Worm (Caenorhabditis elegans): ENCODE results near the gene str-206.
A peak's percentile ranks its signal among the peaks of the same experiment; 100 is the strongest.

The str-206 gene

ce11 chrV:6227326-6228246 lies 9.7 kb downstream of the str-206 start (continued):
- no peak for TF ChIP-seq aly-2 (tag; optimal IDR thresholded peaks at IDR 0.05)

ce11 chrV:6228400-6228895 lies 10.5 kb downstream of the str-206 start:
- peak; percentile 76 for TF ChIP-seq nhr-129 (tag; optimal IDR thresholded peaks at IDR 0.05)
- no peak for TF ChIP-seq snpc-4 (tag; optimal IDR thresholded peaks at IDR 0.05)
- no peak for TF ChIP-seq nhr-25 (tag; optimal IDR thresholded peaks at IDR 0.05)
- no peak for TF ChIP-seq nhr-10 (tag; optimal IDR thresholded peaks at IDR 0.05)
- TF ChIP-seq blmp-1 (tag; optimal IDR thresholded peaks at IDR 0.05; ENCODE audit: insufficient read depth): peak; percentile 17
- TF ChIP-seq R02D3.7 (tag; optimal IDR thresholded peaks at IDR 0.05): no peak
- TF ChIP-seq ama-1 (optimal IDR thresholded peaks at IDR 0.05): peak; percentile 86
- TF ChIP-seq crh-2 (tag; optimal IDR thresholded peaks at IDR 0.05): peak; percentile 72
- TF ChIP-seq lin-39 (tag; optimal IDR thresholded peaks at IDR 0.05): no peak
- TF ChIP-seq ztf-11 (tag; optimal IDR thresholded peaks at IDR 0.05): no peak
- no peak for TF ChIP-seq peb-1 (tag; optimal IDR thresholded peaks at IDR 0.05)
- peak in 1 of 2 experiments; percentile 54 for TF ChIP-seq lsy-2 (tag; optimal IDR thresholded peaks at IDR 0.05)
- TF ChIP-seq ceh-16 (tag; optimal IDR thresholded peaks at IDR 0.05): no peak
- no peak for TF ChIP-seq elt-1 (tag; optimal IDR thresholded peaks at IDR 0.05)
- TF ChIP-seq sma-3 (GFP tag; optimal IDR thresholded peaks at IDR 0.05): peak; percentile 69
- TF ChIP-seq skn-1 (tag; optimal IDR thresholded peaks at IDR 0.05): no peak
- TF ChIP-seq unc-39 (tag; optimal IDR thresholded peaks at IDR 0.05): no peak
- TF ChIP-seq ztf-4 (tag; optimal IDR thresholded peaks at IDR 0.05): peak; percentile 29
- TF ChIP-seq alr-1 (tag; optimal IDR thresholded peaks at IDR 0.05): no peak
- peak; percentile 45 for TF ChIP-seq unc-62 (GFP tag; optimal IDR thresholded peaks at IDR 0.05)
- peak; percentile 24 for TF ChIP-seq unc-55 (GFP tag; optimal IDR thresholded peaks at IDR 0.05)
- TF ChIP-seq ZK546.5 (tag; optimal IDR thresholded peaks at IDR 0.05): no peak
- TF ChIP-seq mbf-1 (tag; optimal IDR thresholded peaks at IDR 0.05): no peak
- peak; percentile 32 for TF ChIP-seq nhr-21 (tag; optimal IDR thresholded peaks at IDR 0.05)
- no peak for TF ChIP-seq sem-4 (tag; optimal IDR thresholded peaks at IDR 0.05)
- TF ChIP-seq nhr-6 (tag; optimal IDR thresholded peaks at IDR 0.05): peak; percentile 6
- TF ChIP-seq nhr-237 (tag; optimal IDR thresholded peaks at IDR 0.05): no peak
- no peak for TF ChIP-seq Y55F3AM.14 (GFP tag; optimal IDR thresholded peaks at IDR 0.05)
- no peak for TF ChIP-seq lin-11 (tag; optimal IDR thresholded peaks at IDR 0.05)
- peak; percentile 63 for TF ChIP-seq zag-1 (tag; optimal IDR thresholded peaks at IDR 0.05)
- TF ChIP-seq aly-2 (tag; optimal IDR thresholded peaks at IDR 0.05): no peak
- no peak for TF ChIP-seq fos-1 (tag; optimal IDR thresholded peaks at IDR 0.05)
- no peak for TF ChIP-seq ztf-1 (GFP tag; conservative IDR thresholded peaks at IDR 0.05)
- TF ChIP-seq elt-3 (tag; optimal IDR thresholded peaks at IDR 0.05): no peak
- TF ChIP-seq nhr-77 (tag; optimal IDR thresholded peaks at IDR 0.05): no peak
- no peak for TF ChIP-seq nhr-12 (tag; optimal IDR thresholded peaks at IDR 0.05)
- TF ChIP-seq sma-9 (GFP tag; optimal IDR thresholded peaks at IDR 0.05): peak; percentile 76
- TF ChIP-seq sma-9 (tag; optimal IDR thresholded peaks at IDR 0.05): peak; percentile 39
- no peak for TF ChIP-seq mdl-1 (tag; optimal IDR thresholded peaks at IDR 0.05)
- TF ChIP-seq nhr-23 (tag; optimal IDR thresholded peaks at IDR 0.05): no peak
- no peak for TF ChIP-seq nhr-11 (tag; optimal IDR thresholded peaks at IDR 0.05)
- TF ChIP-seq ceh-82 (tag; optimal IDR thresholded peaks at IDR 0.05): no peak
- peak; percentile 69 for TF ChIP-seq egl-27 (tag; optimal IDR thresholded peaks at IDR 0.05)
- TF ChIP-seq C34F6.9 (tag; optimal IDR thresholded peaks at IDR 0.05): peak; percentile 31
- no peak for TF ChIP-seq F13H6.1 (tag; optimal IDR thresholded peaks at IDR 0.05)
- no peak for TF ChIP-seq gmeb-1 (tag; optimal IDR thresholded peaks at IDR 0.05)
- no peak for TF ChIP-seq dmd-4 (tag; optimal IDR thresholded peaks at IDR 0.05)
- TF ChIP-seq lin-13 (GFP tag; optimal IDR thresholded peaks at IDR 0.05): no peak
- TF ChIP-seq mab-5 (tag; optimal IDR thresholded peaks at IDR 0.05): no peak

Data from whole organism, L2 larva.